Worm (Caenorhabditis elegans): ENCODE measurements around the gene nos-1.

- TF ChIP-seq T22C8.4 (GFP tag; IDR thresholded peaks at IDR 0.05) = no peak
- TF ChIP-seq tab-1 (GFP tag; IDR thresholded peaks at IDR 0.05) = no peak
- TF ChIP-seq ref-1 (GFP tag; conservative IDR thresholded peaks at IDR 0.05) = no peak
- no peak for TF ChIP-seq cog-1 (tag; optimal IDR thresholded peaks at IDR 0.05)
- no peak for TF ChIP-seq ztf-23 (GFP tag; IDR thresholded peaks at IDR 0.05)
- no peak for TF ChIP-seq flt-1 (GFP tag; IDR thresholded peaks at IDR 0.05)
- TF ChIP-seq klf-2 (GFP tag; conservative IDR thresholded peaks at IDR 0.05) = no peak
- no peak for TF ChIP-seq med-1 (GFP tag; optimal IDR thresholded peaks at IDR 0.05; ENCODE audit: insufficient read depth)
- TF ChIP-seq ztf-29 (GFP tag; IDR thresholded peaks at IDR 0.05) = no peak
Measured at ce11 chrII:10948236-10949025, 4.5 kb downstream of the nos-1 start.
